Fruit fly (Drosophila melanogaster): Measurements from ENCODE around the gene Fum1.

Gene Fum1

dm6 chrX:6656626-6657558 is 21.3 kb upstream of the Fum1 start:
- peak; percentile 58 for TF ChIP-seq CG8159 (tag; optimal IDR thresholded peaks at IDR 0.05)
- peak; percentile 46 for TF ChIP-seq Ets98B (GFP tag; IDR thresholded peaks at IDR 0.05)
- no peak for TF ChIP-seq rn (GFP tag; IDR thresholded peaks at IDR 0.05)
- TF ChIP-seq Pif1B (GFP tag; optimal IDR thresholded peaks at IDR 0.05) = peak; percentile 49
- TF ChIP-seq Pif1A (GFP tag; optimal IDR thresholded peaks at IDR 0.05) = peak; percentile 30
- peak; percentile 27 for TF ChIP-seq CG17806 (tag; optimal IDR thresholded peaks at IDR 0.05)
- no peak for TF ChIP-seq gl (tag; optimal IDR thresholded peaks at IDR 0.05)
- peak; percentile 51 for TF ChIP-seq CG15710 (tag; optimal IDR thresholded peaks at IDR 0.05)
- TF ChIP-seq CG32121 (GFP tag; IDR thresholded peaks at IDR 0.05) = peak; percentile 39; the same call in 1 of the 2 replicates
- no peak for TF ChIP-seq D1 (tag; optimal IDR thresholded peaks at IDR 0.05)
- TF ChIP-seq CG12605 (GFP tag; IDR thresholded peaks at IDR 0.05) = 0 out of 2 replicates have a peak, but pooled peaks have one; percentile 25
- peak; percentile 21 for TF ChIP-seq Snoo (tag; optimal IDR thresholded peaks at IDR 0.05)
- TF ChIP-seq fd96Ca (GFP tag; IDR thresholded peaks at IDR 0.05) = no peak
- peak; percentile 36 for TF ChIP-seq EcR (GFP tag; optimal IDR thresholded peaks at IDR 0.05)
- TF ChIP-seq CG9948 (tag; optimal IDR thresholded peaks at IDR 0.05) = peak; percentile 21
- peak; percentile 58 for TF ChIP-seq CG14655 (GFP tag; optimal IDR thresholded peaks at IDR 0.05)
- TF ChIP-seq CG8301 (tag; optimal IDR thresholded peaks at IDR 0.05) = peak; percentile 56
- peak; percentile 52 for TF ChIP-seq CG13204 (GFP tag; optimal IDR thresholded peaks at IDR 0.05)
- TF ChIP-seq CG10348 (GFP tag; IDR thresholded peaks at IDR 0.05) = no peak
- TF ChIP-seq CG4496 (GFP tag; IDR thresholded peaks at IDR 0.05) = no peak
- peak; percentile 8 for TF ChIP-seq CG34367 (tag; optimal IDR thresholded peaks at IDR 0.05)

DNA sequence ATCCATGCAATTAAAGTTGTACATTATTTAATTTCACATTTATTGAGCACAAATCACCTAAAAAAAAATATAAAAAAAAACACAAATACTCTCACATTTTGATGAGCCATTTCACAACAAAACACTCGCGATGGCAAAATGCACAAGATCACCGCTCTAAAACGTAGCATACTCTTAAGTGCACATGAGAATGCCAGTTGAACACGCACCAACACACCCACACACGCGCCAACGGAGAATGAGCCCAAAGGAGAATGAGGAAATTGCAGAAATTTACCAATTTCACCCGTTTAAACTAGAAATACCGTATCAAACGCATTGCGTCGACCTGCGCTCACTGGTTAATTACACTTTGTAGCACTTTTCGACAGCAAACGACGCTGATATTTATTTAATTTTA is 18.3 kb upstream of the Fum1 start:
- TF ChIP-seq CG32121 (GFP tag; IDR thresholded peaks at IDR 0.05) (peak; percentile 20; the same call in 1 of the 2 replicates), CG15710 (tag; optimal IDR thresholded peaks at IDR 0.05) (no peak)

DNA sequence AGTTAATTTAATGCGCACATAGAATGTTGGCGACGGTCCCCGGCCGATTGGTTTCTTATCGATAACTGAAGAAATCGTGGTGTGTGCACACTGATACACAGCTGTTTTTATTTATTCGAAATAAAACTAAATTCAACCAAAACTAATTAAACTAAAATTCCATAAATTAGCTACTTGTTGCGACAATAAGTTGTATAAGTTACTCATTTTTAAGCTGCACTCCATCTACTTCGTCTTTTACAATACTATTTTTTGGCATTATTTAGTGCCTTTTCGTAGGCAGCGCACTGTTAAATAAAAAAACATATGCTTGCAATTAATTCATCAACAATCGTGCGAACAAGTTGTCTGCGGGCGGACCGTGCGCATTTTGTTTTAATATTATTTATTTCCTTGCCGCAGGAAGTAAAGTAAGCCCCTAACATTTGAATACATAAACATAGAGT is 16.8 kb upstream of the Fum1 start, which contains the start of the genes CG3224 and Ctr1A:
Gene CG3224, minus strand, starts transcription at position 71 of the 446 bp plus-strand sequence.
Gene Ctr1A, plus strand, starts transcription at position 256 of the 446 bp plus-strand sequence.
- TF ChIP-seq CG8159 (tag; optimal IDR thresholded peaks at IDR 0.05) (no peak), CG10348 (GFP tag; IDR thresholded peaks at IDR 0.05) (no peak), Ets98B (GFP tag; IDR thresholded peaks at IDR 0.05) (no peak), CG17806 (tag; optimal IDR thresholded peaks at IDR 0.05) (no peak), CG13204 (GFP tag; optimal IDR thresholded peaks at IDR 0.05) (no peak)

DNA sequence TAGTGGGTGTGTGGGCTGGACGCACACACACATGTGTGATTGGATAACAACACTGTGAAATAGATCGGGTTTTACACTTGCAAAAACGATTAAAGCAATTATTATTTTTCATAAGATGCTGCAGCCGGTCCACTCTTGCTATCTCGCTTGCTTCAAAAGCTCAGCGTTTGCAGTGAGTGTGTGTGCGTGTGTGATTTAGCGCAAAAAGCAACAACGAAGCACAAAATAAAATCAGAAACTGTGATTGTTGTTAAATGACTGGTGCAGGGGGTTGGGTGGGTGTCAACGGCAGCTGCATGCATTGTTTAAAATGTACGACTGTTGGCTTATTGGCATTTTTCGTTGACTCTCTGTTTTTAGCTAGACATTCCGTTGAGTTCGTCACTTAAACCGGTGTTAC is 16.3 kb upstream of the Fum1 start:
- TF ChIP-seq CG4496 (GFP tag; IDR thresholded peaks at IDR 0.05) (0 out of 3 replicates have a peak, but pooled peaks have one; percentile 17), CG34367 (tag; optimal IDR thresholded peaks at IDR 0.05) (no peak), EcR (GFP tag; optimal IDR thresholded peaks at IDR 0.05) (no peak), Snoo (tag; optimal IDR thresholded peaks at IDR 0.05) (no peak), CG13204 (GFP tag; optimal IDR thresholded peaks at IDR 0.05) (no peak), rn (GFP tag; IDR thresholded peaks at IDR 0.05) (no peak), CG9948 (tag; optimal IDR thresholded peaks at IDR 0.05) (no peak), CG10348 (GFP tag; IDR thresholded peaks at IDR 0.05) (no peak), CG32121 (GFP tag; IDR thresholded peaks at IDR 0.05) (0 out of 2 replicates have a peak, but pooled peaks have one; percentile 23), Pif1B (GFP tag; optimal IDR thresholded peaks at IDR 0.05) (no peak), CG8159 (tag; optimal IDR thresholded peaks at IDR 0.05) (peak; percentile 24), gl (tag; optimal IDR thresholded peaks at IDR 0.05) (no peak), CG14655 (GFP tag; optimal IDR thresholded peaks at IDR 0.05) (peak; percentile 2), fd96Ca (GFP tag; IDR thresholded peaks at IDR 0.05) (peak; percentile 57; the same call in 2 of the 3 replicates), D1 (tag; optimal IDR thresholded peaks at IDR 0.05) (no peak), Pif1A (GFP tag; optimal IDR thresholded peaks at IDR 0.05) (no peak), CG8301 (tag; optimal IDR thresholded peaks at IDR 0.05) (no peak)

- TF ChIP-seq gl (tag; optimal IDR thresholded peaks at IDR 0.05) (no peak), EcR (GFP tag; optimal IDR thresholded peaks at IDR 0.05) (peak; percentile 83)
Observed at dm6 chrX:6662378-6662777, 15.8 kb upstream of the Fum1 start.

- no peak; the same call in none of the 2 replicates for TF ChIP-seq CG12605 (GFP tag; IDR thresholded peaks at IDR 0.05)
- TF ChIP-seq gl (tag; optimal IDR thresholded peaks at IDR 0.05) = no peak
- no peak for TF ChIP-seq CG8159 (tag; optimal IDR thresholded peaks at IDR 0.05)
- no peak for TF ChIP-seq CG15710 (tag; optimal IDR thresholded peaks at IDR 0.05)
- TF ChIP-seq CG4496 (GFP tag; IDR thresholded peaks at IDR 0.05) = peak; percentile 67
- no peak for TF ChIP-seq EcR (GFP tag; optimal IDR thresholded peaks at IDR 0.05)
- TF ChIP-seq CG32121 (GFP tag; IDR thresholded peaks at IDR 0.05) = peak; percentile 64
- TF ChIP-seq rn (GFP tag; IDR thresholded peaks at IDR 0.05) = no peak
- peak; percentile 79 for TF ChIP-seq CG14655 (GFP tag; optimal IDR thresholded peaks at IDR 0.05)
- TF ChIP-seq CG34367 (tag; optimal IDR thresholded peaks at IDR 0.05) = no peak
- peak; percentile 39 for TF ChIP-seq CG8301 (tag; optimal IDR thresholded peaks at IDR 0.05)
- no peak for TF ChIP-seq D1 (tag; optimal IDR thresholded peaks at IDR 0.05)
- no peak for TF ChIP-seq CG13204 (GFP tag; optimal IDR thresholded peaks at IDR 0.05)
- peak; percentile 2 for TF ChIP-seq Pif1B (GFP tag; optimal IDR thresholded peaks at IDR 0.05)
- no peak for TF ChIP-seq CG10348 (GFP tag; IDR thresholded peaks at IDR 0.05)
- TF ChIP-seq fd96Ca (GFP tag; IDR thresholded peaks at IDR 0.05) = peak; percentile 88
- no peak for TF ChIP-seq Snoo (tag; optimal IDR thresholded peaks at IDR 0.05)
- no peak for TF ChIP-seq CG17806 (tag; optimal IDR thresholded peaks at IDR 0.05)
- peak; percentile 23 for TF ChIP-seq CG9948 (tag; optimal IDR thresholded peaks at IDR 0.05)
- TF ChIP-seq Pif1A (GFP tag; optimal IDR thresholded peaks at IDR 0.05) = no peak
- TF ChIP-seq Ets98B (GFP tag; IDR thresholded peaks at IDR 0.05) = peak; percentile 69
Observed at dm6 chrX:6662876-6663551, 15.2 kb upstream of the Fum1 start.

Data from whole organism, pupa.